Fruit fly (Drosophila melanogaster) whole organism, wandering third instar larva: ENCODE data around the gene CG1271.

Experiments
- HLH106 ChIP-seq: fragments of 200-800 bp; optimal IDR thresholded peaks from 3 replicates; lab custom pipeline; 2019; ENCODE audit warnings: missing biosample characterization, mild to moderate bottlenecking, missing genetic modification characterization, moderate library complexity
- br ChIP-seq: fragments of 200-800 bp; sonication (Bioruptor generic); optimal IDR thresholded peaks from 2 replicates; lab custom pipeline; 2016; ENCODE audit warnings: missing biosample characterization, missing genetic modification characterization
- ey ChIP-seq: fragments of 200-800 bp; sonication (Bioruptor generic); optimal IDR thresholded peaks from 2 replicates; lab custom pipeline; 2016; ENCODE audit warnings: missing biosample characterization, missing genetic modification characterization
- h ChIP-seq: fragments of 200-800 bp; sonication (Bioruptor generic); optimal IDR thresholded peaks from 3 replicates; lab custom pipeline; 2016; ENCODE audit warnings: missing biosample characterization, mild to moderate bottlenecking, missing genetic modification characterization
- lola ChIP-seq: fragments of >200 bp; optimal IDR thresholded peaks from 2 replicates; lab custom pipeline; 2017; ENCODE audit warnings: missing biosample characterization, missing genetic modification characterization
- psq ChIP-seq: fragments of 200-800 bp; sonication (Bioruptor generic); optimal IDR thresholded peaks from 3 replicates; lab custom pipeline; 2017; ENCODE audit warnings: missing biosample characterization, mild to moderate bottlenecking, missing genetic modification characterization, moderate library complexity
- sage ChIP-seq: fragments of 200-800 bp; sonication (Bioruptor generic); optimal IDR thresholded peaks from 2 replicates; lab custom pipeline; 2016; ENCODE audit warnings: missing biosample characterization, mild to moderate bottlenecking, missing genetic modification characterization
- usp ChIP-seq: fragments of >200 bp; optimal IDR thresholded peaks from 2 replicates; lab custom pipeline; 2017; ENCODE audit warnings: missing biosample characterization, missing genetic modification characterization

- TF ChIP-seq h (GFP tag; lab: Kevin White, UChicago) (no peak), psq (no peak), br (GFP tag; lab: Kevin White, UChicago) (no peak), ey (no peak), HLH106 (no peak), lola (no peak), sage (GFP tag; lab: Kevin White, UChicago) (no peak), usp (no peak)
These were observed 29.7 kb downstream of the CG1271 start for dm6 chr3L:3081966-3082516.
